Fruit fly (Drosophila melanogaster) whole organism, embryonic: ENCODE data around the gene Uba5.

ENCODE experiments used
- Atf3 ChIP-seq: fragments of 200-800 bp; sonication (Bioruptor generic); optimal IDR thresholded peaks from 3 replicates; lab custom pipeline; 2016; ENCODE audit warnings: missing biosample characterization, missing genetic modification characterization
- B-H1 ChIP-seq: fragments of 200-800 bp; sonication (Bioruptor generic); IDR thresholded peaks from 3 replicates; pipeline ENCODE4 v1.3.6; 2022; ENCODE audit warnings: missing biosample characterization, missing genetic modification characterization
- CG1024 ChIP-seq: fragments of 200-800 bp; sonication (Bioruptor generic); IDR thresholded peaks from 2 replicates; pipeline ENCODE4 v1.3.6; 2022; ENCODE audit warnings: missing biosample characterization, missing genetic modification characterization
- CG10979 ChIP-seq: fragments of 200-800 bp; sonication (Bioruptor generic); optimal IDR thresholded peaks from 2 replicates; lab custom pipeline; 2018; ENCODE audit warnings: missing biosample characterization, mild to moderate bottlenecking, missing genetic modification characterization, moderate library complexity
- CG12155 ChIP-seq: fragments of 200-800 bp; sonication (Bioruptor generic); optimal IDR thresholded peaks from 3 replicates; lab custom pipeline; 2016; ENCODE audit warnings: missing biosample characterization, missing genetic modification characterization
- CG17328 ChIP-seq: fragments of 200-800 bp; sonication (Bioruptor generic); IDR thresholded peaks from 2 replicates; pipeline ENCODE4 v1.3.6; 2022; ENCODE audit warnings: missing biosample characterization, missing genetic modification characterization
- CG30403 ChIP-seq: fragments of 200-800 bp; sonication (Bioruptor generic); optimal IDR thresholded peaks from 3 replicates; lab custom pipeline; 2016; ENCODE audit warnings: missing biosample characterization, missing genetic modification characterization
- CG3163 ChIP-seq: fragments of 200-800 bp; sonication (Bioruptor generic); optimal IDR thresholded peaks from 3 replicates; lab custom pipeline; 2016; ENCODE audit warnings: missing biosample characterization, missing genetic modification characterization
- CG34376 ChIP-seq: fragments of 200-800 bp; sonication (Bioruptor generic); optimal IDR thresholded peaks from 2 replicates; lab custom pipeline; 2018; ENCODE audit warnings: missing biosample characterization, mild to moderate bottlenecking, missing genetic modification characterization
- CG3847 ChIP-seq: fragments of 200-800 bp; sonication (Bioruptor generic); IDR thresholded peaks from 2 replicates; pipeline ENCODE4 v1.3.6; 2022; ENCODE audit warnings: missing biosample characterization, missing genetic modification characterization
- CG3995 ChIP-seq: fragments of 200-800 bp; sonication (Bioruptor generic); optimal IDR thresholded peaks from 3 replicates; lab custom pipeline; 2016; ENCODE audit warnings: missing biosample characterization, missing genetic modification characterization
- CG43689 ChIP-seq: fragments of 200-800 bp; sonication (Bioruptor generic); IDR thresholded peaks from 2 replicates; pipeline ENCODE4 v1.3.6; 2022; ENCODE audit warnings: missing biosample characterization, missing genetic modification characterization
- CG4707 ChIP-seq: fragments of 200-800 bp; sonication (Bioruptor generic); optimal IDR thresholded peaks from 2 replicates; lab custom pipeline; 2018; ENCODE audit warnings: missing biosample characterization, mild to moderate bottlenecking, missing genetic modification characterization, moderate library complexity
- CG6791 ChIP-seq: fragments of 200-800 bp; sonication (Bioruptor generic); IDR thresholded peaks from 3 replicates; pipeline ENCODE4 v1.3.6; 2022; ENCODE audit warnings: missing biosample characterization, missing genetic modification characterization; ENCODE audit not compliant: partially characterized antibody
- CG7556 ChIP-seq: fragments of 200-800 bp; sonication (Bioruptor generic); optimal IDR thresholded peaks from 2 replicates; lab custom pipeline; 2017; ENCODE audit warnings: missing biosample characterization, mild to moderate bottlenecking, missing genetic modification characterization
- CG7745 ChIP-seq: fragments of 200-800 bp; sonication (Bioruptor generic); optimal IDR thresholded peaks from 2 replicates; lab custom pipeline; 2018; ENCODE audit warnings: missing biosample characterization, mild to moderate bottlenecking, missing genetic modification characterization, moderate library complexity
- CG7839 ChIP-seq: fragments of 200-800 bp; sonication (Bioruptor generic); optimal IDR thresholded peaks from 3 replicates; lab custom pipeline; 2018; ENCODE audit warnings: missing biosample characterization, mild to moderate bottlenecking, missing genetic modification characterization, moderate library complexity
- CG7928 ChIP-seq: fragments of 200-800 bp; sonication (Bioruptor generic); optimal IDR thresholded peaks from 2 replicates; lab custom pipeline; 2017; ENCODE audit warnings: missing biosample characterization, mild to moderate bottlenecking, missing genetic modification characterization
- CG7987 ChIP-seq: fragments of 200-800 bp; sonication (Bioruptor generic); optimal IDR thresholded peaks from 2 replicates; lab custom pipeline; 2018; ENCODE audit warnings: missing biosample characterization, mild to moderate bottlenecking, missing genetic modification characterization, moderate library complexity
- CG8765 ChIP-seq: fragments of 200-800 bp; sonication (Bioruptor generic); IDR thresholded peaks from 2 replicates; pipeline ENCODE4 v1.3.6; 2022; ENCODE audit warnings: missing biosample characterization, missing genetic modification characterization
- CG9215 ChIP-seq: fragments of 200-800 bp; sonication (Bioruptor generic); IDR thresholded peaks from 2 replicates; pipeline ENCODE4 v1.3.6; 2022; ENCODE audit warnings: missing biosample characterization, missing genetic modification characterization
- CoRest ChIP-seq: fragments of 200-800 bp; sonication (Bioruptor generic); optimal IDR thresholded peaks from 3 replicates; lab custom pipeline; 2018; ENCODE audit warnings: missing biosample characterization, mild to moderate bottlenecking, missing genetic modification characterization, moderate library complexity
- H15 ChIP-seq: fragments of 200-800 bp; sonication (Bioruptor generic); IDR thresholded peaks from 3 replicates; pipeline ENCODE4 v1.3.6; 2022; ENCODE audit warnings: missing biosample characterization, missing genetic modification characterization
- H2.0 ChIP-seq: fragments of 200-800 bp; sonication (Bioruptor generic); IDR thresholded peaks from 2 replicates; pipeline ENCODE4 v1.3.6; 2022; ENCODE audit warnings: missing biosample characterization, missing genetic modification characterization
- HLHmδ ChIP-seq: fragments of 200-800 bp; sonication (Bioruptor generic); optimal IDR thresholded peaks from 2 replicates; lab custom pipeline; 2018; ENCODE audit warnings: missing biosample characterization, mild to moderate bottlenecking, missing genetic modification characterization, moderate library complexity
- Hr3 ChIP-seq: fragments of 200-800 bp; sonication (Bioruptor generic); optimal IDR thresholded peaks from 3 replicates; lab custom pipeline; 2016; ENCODE audit warnings: missing biosample characterization, missing genetic modification characterization
- Med ChIP-seq: fragments of 200-800 bp; sonication (Bioruptor generic); peaks from one replicate; lab custom pipeline; 2016; ENCODE audit warnings: missing biosample characterization, missing genetic modification characterization, mild to moderate bottlenecking, inconsistent platforms, moderate library complexity
- Myb ChIP-seq: fragments of 200-800 bp; sonication (Bioruptor generic); optimal IDR thresholded peaks from 2 replicates; lab custom pipeline; 2016; ENCODE audit warnings: missing biosample characterization, missing genetic modification characterization
- Side ChIP-seq: fragments of 200-800 bp; sonication (Bioruptor generic); optimal IDR thresholded peaks from 2 replicates; lab custom pipeline; 2016; ENCODE audit warnings: missing biosample characterization, missing genetic modification characterization
- Spps ChIP-seq: fragments of 200-800 bp; sonication (Bioruptor generic); optimal IDR thresholded peaks from 2 replicates; lab custom pipeline; 2018; ENCODE audit warnings: missing biosample characterization, mild to moderate bottlenecking, missing genetic modification characterization
- Ssrp ChIP-seq: fragments of 200-800 bp; sonication (Bioruptor generic); optimal IDR thresholded peaks from 2 replicates; lab custom pipeline; 2018; ENCODE audit warnings: missing biosample characterization, mild to moderate bottlenecking, missing genetic modification characterization, moderate library complexity
- Vsx1 ChIP-seq: fragments of 200-800 bp; sonication (Bioruptor generic); optimal IDR thresholded peaks from 2 replicates; lab custom pipeline; 2017; ENCODE audit warnings: missing biosample characterization, mild to moderate bottlenecking, missing genetic modification characterization, missing genetic modification reagents
- Xbp1 ChIP-seq: fragments of 200-800 bp; sonication (Bioruptor generic); optimal IDR thresholded peaks from 3 replicates; lab custom pipeline; 2016; ENCODE audit warnings: missing biosample characterization, mild to moderate bottlenecking, missing genetic modification characterization
- chn ChIP-seq: fragments of 200-800 bp; sonication (Bioruptor generic); optimal IDR thresholded peaks from 2 replicates; lab custom pipeline; 2016; ENCODE audit warnings: missing biosample characterization, missing genetic modification characterization
- dm ChIP-seq: fragments of 200-800 bp; sonication (Bioruptor generic); optimal IDR thresholded peaks from 3 replicates; lab custom pipeline; 2016; ENCODE audit warnings: missing biosample characterization, missing genetic modification characterization
- eyg ChIP-seq: fragments of 200-800 bp; sonication (Bioruptor generic); optimal IDR thresholded peaks from 3 replicates; lab custom pipeline; 2016; ENCODE audit warnings: missing biosample characterization, missing genetic modification characterization
- gcm ChIP-seq: fragments of 200-800 bp; sonication (Bioruptor generic); optimal IDR thresholded peaks from 2 replicates; lab custom pipeline; 2019; ENCODE audit warnings: missing biosample characterization, mild to moderate bottlenecking, missing genetic modification characterization, moderate library complexity
- gfzf ChIP-seq: fragments of 200-800 bp; sonication (Bioruptor generic); optimal IDR thresholded peaks from 2 replicates; lab custom pipeline; 2016; ENCODE audit warnings: missing biosample characterization, mild to moderate bottlenecking, missing genetic modification characterization, moderate library complexity
- gro ChIP-seq: fragments of 200-800 bp; sonication (Bioruptor generic); optimal IDR thresholded peaks from 2 replicates; lab custom pipeline; 2016; ENCODE audit warnings: missing biosample characterization, missing genetic modification characterization
- gsb ChIP-seq: fragments of 200-800 bp; sonication (Bioruptor generic); IDR thresholded peaks from 2 replicates; pipeline ENCODE4 v1.3.6; 2022; ENCODE audit warnings: missing biosample characterization, missing genetic modification characterization
- gt ChIP-seq: fragments of 200-800 bp; sonication (Bioruptor generic); IDR thresholded peaks from 2 replicates; pipeline ENCODE4 v1.3.6; 2022; ENCODE audit warnings: missing biosample characterization, missing genetic modification characterization
- her ChIP-seq: fragments of 200-800 bp; sonication (Bioruptor generic); optimal IDR thresholded peaks from 2 replicates; lab custom pipeline; 2016; ENCODE audit warnings: missing biosample characterization, missing genetic modification characterization
- lmd ChIP-seq: fragments of 200-800 bp; sonication (Bioruptor generic); IDR thresholded peaks from 2 replicates; pipeline ENCODE4 v1.3.6; 2022; ENCODE audit warnings: missing biosample characterization, missing genetic modification characterization
- pnt ChIP-seq: fragments of 200-800 bp; sonication (Bioruptor generic); optimal IDR thresholded peaks from 3 replicates; lab custom pipeline; 2016; ENCODE audit warnings: missing biosample characterization, missing genetic modification characterization
- schlank ChIP-seq: fragments of 200-800 bp; sonication (Bioruptor generic); optimal IDR thresholded peaks from 2 replicates; lab custom pipeline; 2018; ENCODE audit warnings: missing biosample characterization, mild to moderate bottlenecking, missing genetic modification characterization
- tgo ChIP-seq: fragments of 200-800 bp; sonication (Bioruptor generic); IDR thresholded peaks from 3 replicates; pipeline ENCODE4 v1.3.6; 2022; ENCODE audit warnings: missing biosample characterization, missing genetic modification characterization
- trh ChIP-seq: fragments of 200-800 bp; sonication (Bioruptor generic); optimal IDR thresholded peaks from 2 replicates; lab custom pipeline; 2016; ENCODE audit warnings: missing biosample characterization, missing genetic modification characterization
- tup ChIP-seq: fragments of 200-800 bp; sonication (Bioruptor generic); optimal IDR thresholded peaks from 2 replicates; lab custom pipeline; 2016; ENCODE audit warnings: missing biosample characterization, mild to moderate bottlenecking, missing genetic modification characterization, moderate library complexity
- usp ChIP-seq: fragments of >200 bp; optimal IDR thresholded peaks from 2 replicates; lab custom pipeline; 2017; ENCODE audit warnings: missing biosample characterization, missing genetic modification characterization
- zen ChIP-seq: fragments of 200-800 bp; sonication (Bioruptor generic); optimal IDR thresholded peaks from 3 replicates; lab custom pipeline; 2018; ENCODE audit warnings: missing biosample characterization, mild to moderate bottlenecking, missing genetic modification characterization, moderate library complexity
- zfh1 ChIP-seq: fragments of 200-800 bp; sonication (Bioruptor generic); IDR thresholded peaks from 3 replicates; pipeline ENCODE4 v1.3.6; 2022; ENCODE audit warnings: missing biosample characterization, missing genetic modification characterization

The Uba5 gene

dm6 chrX:11449476-11450119, 33.7 kb upstream of the Uba5 start (continued):
- TF ChIP-seq CG7839 (tag; lab: Kevin White, UChicago) (peak; percentile 90), Spps (tag; lab: Kevin White, UChicago) (peak; percentile 33), chn (GFP tag; lab: Kevin White, UChicago) (peak; percentile 71), usp (no peak), Hr3 (GFP tag; lab: Kevin White, UChicago) (peak; percentile 80), CG8765 (GFP tag; lab: Robert Waterston, UW) (peak; percentile 74), CG3847 (GFP tag; lab: Robert Waterston, UW) (peak; percentile 82), HLHmδ (GFP tag; lab: Kevin White, UChicago) (no peak), gsb (GFP tag; lab: Robert Waterston, UW) (peak; percentile 77), CG43689 (GFP tag; lab: Robert Waterston, UW) (peak; percentile 71), eyg (GFP tag; lab: Kevin White, UChicago) (peak; percentile 84), dm (GFP tag; lab: Kevin White, UChicago) (peak; percentile 59), CG3163 (peak; percentile 64), Ssrp (tag; lab: Kevin White, UChicago) (peak; percentile 77), CG7556 (GFP tag; lab: Kevin White, UChicago) (peak; percentile 81), CG12155 (GFP tag; lab: Kevin White, UChicago) (peak; percentile 67), zen (tag; lab: Kevin White, UChicago) (peak; percentile 95), H2.0 (GFP tag; lab: Robert Waterston, UW) (peak; percentile 85), Med (peak; percentile 98), CG30403 (GFP tag; lab: Kevin White, UChicago) (peak; percentile 81), H15 (peak; percentile 60; the same call in 1 of the 3 replicates), CG7987 (peak; percentile 73), pnt (GFP tag; lab: Kevin White, UChicago) (peak; percentile 86), Xbp1 (peak; percentile 83), tup (GFP tag; lab: Kevin White, UChicago) (peak; percentile 75), CG1024 (GFP tag; lab: Robert Waterston, UW) (peak; percentile 75), CG9215 (GFP tag; lab: Robert Waterston, UW) (peak; percentile 82), CG4707 (GFP tag; lab: Kevin White, UChicago) (peak; percentile 69), CG7928 (peak; percentile 22), her (GFP tag; lab: Kevin White, UChicago) (peak; percentile 83), lmd (GFP tag; lab: Robert Waterston, UW) (peak; percentile 88), Side (peak; percentile 85), CoRest (tag; lab: Kevin White, UChicago) (peak; percentile 84), gro (GFP tag; lab: Kevin White, UChicago) (peak; percentile 75), Vsx1 (peak; percentile 64), gcm (GFP tag; lab: Kevin White, UChicago) (peak; percentile 56), CG10979 (peak; percentile 71), gt (GFP tag; lab: Robert Waterston, UW) (peak; percentile 68), CG6791 (GFP tag; lab: Robert Waterston, UW) (no peak), tgo (GFP tag; lab: Robert Waterston, UW) (peak; percentile 86), CG7745 (tag; lab: Kevin White, UChicago) (no peak), Myb (peak; percentile 74), zfh1 (GFP tag; lab: Robert Waterston, UW) (peak; percentile 86), CG3995 (GFP tag; lab: Kevin White, UChicago) (peak; percentile 35), CG34376 (GFP tag; lab: Kevin White, UChicago) (peak; percentile 68), B-H1 (peak; percentile 85), schlank (peak; percentile 78), trh (GFP tag; lab: Kevin White, UChicago) (peak; percentile 51), gfzf (GFP tag; lab: Kevin White, UChicago) (no peak), Atf3 (GFP tag; lab: Kevin White, UChicago) (peak; percentile 84), CG17328 (GFP tag; lab: Robert Waterston, UW) (peak; percentile 88)
